Worm (Caenorhabditis elegans) whole organism, young adult: Measurements from ENCODE around the gene C17H12.6.

Experiments used
- C06A6.2 ChIP-seq: fragments of 200-800 bp; sonication (Bioruptor generic); conservative IDR thresholded peaks from 2 replicates; pipeline ENCODE4 v1.3.6; 2022; ENCODE audit warnings: missing genetic modification characterization, missing compliant biosample characterization
- F33H1.4 ChIP-seq: fragments of 200-800 bp; sonication (Bioruptor generic); IDR thresholded peaks from 2 replicates; pipeline ENCODE4 v1.3.6; 2022; ENCODE audit warnings: missing genetic modification reagents, missing genetic modification characterization, missing compliant biosample characterization
- F57A8.1 ChIP-seq: fragments of 200-800 bp; sonication (Bioruptor generic); optimal IDR thresholded peaks from 2 replicates; lab custom pipeline; 2018; ENCODE audit warnings: mild to moderate bottlenecking, missing genetic modification characterization, moderate library complexity, missing compliant biosample characterization
- K12H6.12 ChIP-seq: fragments of 200-800 bp; sonication (Bioruptor generic); optimal IDR thresholded peaks from 2 replicates; lab custom pipeline; 2018; ENCODE audit warnings: mild to moderate bottlenecking, missing genetic modification characterization, missing compliant biosample characterization
- T07F8.4 ChIP-seq: sonication (generic microtip); optimal IDR thresholded peaks from 2 replicates; lab custom pipeline; 2016; ENCODE audit warnings: mild to moderate bottlenecking, missing genetic modification characterization, moderate library complexity, missing compliant biosample characterization
- Y53G8AR.9 ChIP-seq: fragments of 200-800 bp; sonication (Bioruptor generic); conservative IDR thresholded peaks from 2 replicates; pipeline ENCODE4 v1.3.6; 2022; ENCODE audit warnings: missing genetic modification reagents, missing genetic modification characterization, missing compliant biosample characterization
- Y95B8A.8 ChIP-seq: fragments of 200-800 bp; sonication (Bioruptor generic); IDR thresholded peaks from 2 replicates; pipeline ENCODE4 v1.3.6; 2022; ENCODE audit warnings: missing genetic modification reagents, missing genetic modification characterization, missing compliant biosample characterization
- aptf-3 ChIP-seq: fragments of 200-800 bp; sonication (Bioruptor generic); IDR thresholded peaks from 2 replicates; pipeline ENCODE4 v1.3.6; 2022; ENCODE audit warnings: missing genetic modification characterization, missing compliant biosample characterization
- attf-6 ChIP-seq: fragments of 200-800 bp; sonication (Bioruptor generic); IDR thresholded peaks from 2 replicates; pipeline ENCODE4 v1.3.6; 2022; ENCODE audit warnings: missing genetic modification reagents, missing genetic modification characterization, missing compliant biosample characterization
- ccch-3 ChIP-seq: fragments of 200-800 bp; sonication (Bioruptor generic); optimal IDR thresholded peaks from 2 replicates; lab custom pipeline; 2018; ENCODE audit warnings: mild to moderate bottlenecking, missing genetic modification characterization, missing compliant biosample characterization
- ceh-40 ChIP-seq: fragments of 200-800 bp; sonication (Bioruptor generic); IDR thresholded peaks from 2 replicates; pipeline ENCODE4 v1.3.6; 2022; ENCODE audit warnings: missing genetic modification characterization, missing compliant biosample characterization
- ceh-91 ChIP-seq: fragments of 200-800 bp; sonication (Bioruptor generic); IDR thresholded peaks from 2 replicates; pipeline ENCODE4 v1.3.6; 2022; ENCODE audit warnings: missing genetic modification reagents, missing genetic modification characterization, missing compliant biosample characterization
- dox-1 ChIP-seq: fragments of 200-800 bp; sonication (Bioruptor generic); IDR thresholded peaks from 2 replicates; pipeline ENCODE4 v1.3.6; 2022; ENCODE audit warnings: missing genetic modification reagents, missing genetic modification characterization, missing compliant biosample characterization
- dpff-1 ChIP-seq: sonication (generic microtip); optimal IDR thresholded peaks from 2 replicates; lab custom pipeline; 2017; ENCODE audit warnings: mild to moderate bottlenecking, missing genetic modification characterization, missing compliant biosample characterization
- egrh-3 ChIP-seq: fragments of 200-800 bp; sonication (Bioruptor generic); IDR thresholded peaks from 2 replicates; pipeline ENCODE4 v1.3.6; 2022; ENCODE audit warnings: missing genetic modification reagents, missing genetic modification characterization, missing compliant biosample characterization
- ets-4 ChIP-seq: fragments of 200-800 bp; sonication (Bioruptor generic); optimal IDR thresholded peaks from 2 replicates; lab custom pipeline; 2018; ENCODE audit warnings: mild to moderate bottlenecking, missing genetic modification characterization, missing compliant biosample characterization
- gei-17 ChIP-seq: fragments of 200-800 bp; sonication (Bioruptor generic); optimal IDR thresholded peaks from 2 replicates; lab custom pipeline; 2018; ENCODE audit warnings: mild to moderate bottlenecking, missing genetic modification characterization, missing compliant biosample characterization
- hlh-12 ChIP-seq: sonication (generic microtip); optimal IDR thresholded peaks from 2 replicates; lab custom pipeline; 2016; ENCODE audit warnings: missing genetic modification characterization, missing compliant biosample characterization
- hrde-1 ChIP-seq: sonication (generic microtip); optimal IDR thresholded peaks from 2 replicates; lab custom pipeline; 2016; ENCODE audit warnings: missing genetic modification characterization, mild to moderate bottlenecking, missing compliant biosample characterization, moderate library complexity, missing genotype, missing genetic modification reagents, borderline replicate concordance
- let-607 ChIP-seq, 2 experiments: fragments of 200-800 bp in 1 of 2; sonication (Bioruptor generic) in 1 of 2; sonication (generic microtip) in 1 of 2; optimal IDR thresholded peaks; 2 replicates each; lab custom pipeline; 2016 to 2018; ENCODE audit warnings: mild to moderate bottlenecking in 2 of 2, missing compliant biosample characterization in 2 of 2, missing genetic modification characterization in 2 of 2, moderate library complexity in 2 of 2, missing genotype in 1 of 2
- lin-26 ChIP-seq: fragments of 200-800 bp; sonication (Bioruptor generic); IDR thresholded peaks from 2 replicates; pipeline ENCODE4 v1.3.6; 2022; ENCODE audit warnings: missing genetic modification reagents, missing genetic modification characterization, missing compliant biosample characterization
- lin-54 ChIP-seq: fragments of 200-800 bp; sonication (Bioruptor generic); optimal IDR thresholded peaks from 2 replicates; lab custom pipeline; 2018; ENCODE audit warnings: mild to moderate bottlenecking, missing genetic modification characterization, missing compliant biosample characterization
- lsl-1 ChIP-seq: fragments of 200-800 bp; sonication (Bioruptor generic); optimal IDR thresholded peaks from 2 replicates; lab custom pipeline; 2018; ENCODE audit warnings: mild to moderate bottlenecking, missing genetic modification characterization, moderate library complexity, missing compliant biosample characterization
- madf-10 ChIP-seq: sonication (generic microtip); optimal IDR thresholded peaks from 2 replicates; lab custom pipeline; 2016; ENCODE audit warnings: mild to moderate bottlenecking, missing genetic modification characterization, missing compliant biosample characterization
- mel-28 ChIP-seq: sonication (generic microtip); optimal IDR thresholded peaks from 2 replicates; lab custom pipeline; 2016; ENCODE audit warnings: borderline replicate concordance, mild to moderate bottlenecking, missing genetic modification characterization, missing compliant biosample characterization
- nhr-90 ChIP-seq: sonication (generic microtip); optimal IDR thresholded peaks from 2 replicates; lab custom pipeline; 2016; ENCODE audit warnings: missing genotype, mild to moderate bottlenecking, missing genetic modification characterization, missing compliant biosample characterization
- rcor-1 ChIP-seq: fragments of 200-800 bp; sonication (Bioruptor generic); IDR thresholded peaks from 2 replicates; pipeline ENCODE4 v1.3.6; 2022; ENCODE audit warnings: missing genetic modification reagents, missing genetic modification characterization, missing compliant biosample characterization
- repo-1 ChIP-seq: sonication (generic microtip); optimal IDR thresholded peaks from 2 replicates; lab custom pipeline; 2017; ENCODE audit warnings: mild to moderate bottlenecking, missing genetic modification characterization, missing compliant biosample characterization
- sea-2 ChIP-seq: fragments of 200-800 bp; sonication (Bioruptor generic); IDR thresholded peaks from 2 replicates; pipeline ENCODE4 v1.3.6; 2022; ENCODE audit warnings: missing genetic modification characterization, missing compliant biosample characterization
- snpc-3.4 ChIP-seq: sonication (generic microtip); optimal IDR thresholded peaks from 2 replicates; lab custom pipeline; 2017; ENCODE audit warnings: missing genetic modification characterization, mild to moderate bottlenecking, missing compliant biosample characterization, antibody characterized with exemption, moderate library complexity, missing genotype, missing genetic modification reagents
- snpc-4 ChIP-seq, 5 experiments: fragments of 150-350 bp in 1 of 5; sonication (generic microtip) in 4 of 5; optimal IDR thresholded peaks; 2 replicates each; lab custom pipeline; 2014 to 2018; ENCODE audit warnings: missing genetic modification characterization in 5 of 5, missing biosample characterization in 3 of 5, antibody characterized with exemption in 2 of 5, mild to moderate bottlenecking in 2 of 5, missing compliant biosample characterization in 2 of 5, missing genotype in 2 of 5, moderate library complexity in 2 of 5, missing genetic modification reagents in 1 of 5
- somi-1 ChIP-seq: fragments of 200-800 bp; sonication (Bioruptor generic); optimal IDR thresholded peaks from 2 replicates; lab custom pipeline; 2018; ENCODE audit warnings: mild to moderate bottlenecking, missing genetic modification characterization, missing compliant biosample characterization
- tbx-9 ChIP-seq: sonication (generic microtip); optimal IDR thresholded peaks from 2 replicates; lab custom pipeline; 2016; ENCODE audit warnings: borderline replicate concordance, missing genetic modification characterization, inconsistent platforms, missing compliant biosample characterization
- ztf-28 ChIP-seq: fragments of 200-800 bp; sonication (Bioruptor generic); IDR thresholded peaks from 2 replicates; pipeline ENCODE4 v1.3.6; 2022; ENCODE audit warnings: missing genetic modification reagents, missing genetic modification characterization, missing compliant biosample characterization

C17H12.6 gene

ce11 chrIV:6839091-6839522, 16.8 kb upstream of the C17H12.6 start (continued):
- TF ChIP-seq egrh-3 (GFP tag; lab: Robert Waterston, UW) = no peak
- no peak for TF ChIP-seq C06A6.2 (GFP tag; lab: Robert Waterston, UW)
- TF ChIP-seq dox-1 (GFP tag; lab: Robert Waterston, UW) = no peak; the same call in 1 of the 2 replicates
- TF ChIP-seq ceh-91 = no peak
- TF ChIP-seq madf-10 (tag; lab: Kevin White, UChicago) = peak; percentile 48
- TF ChIP-seq snpc-3.4 (tag; lab: Kevin White, UChicago) = no peak
- peak; percentile 78 for TF ChIP-seq somi-1
- no peak for TF ChIP-seq hrde-1
- peak in 1 of 2 experiments; percentile 62 for TF ChIP-seq let-607 (tag; optimal IDR thresholded peaks at IDR 0.05; lab: Kevin White, UChicago)
- no peak for TF ChIP-seq snpc-4 (GFP tag; optimal IDR thresholded peaks at IDR 0.05; lab: Kevin White, UChicago)
- TF ChIP-seq snpc-4 (tag; optimal IDR thresholded peaks at IDR 0.05; lab: Kevin White, UChicago) = peak in 2 of 4 experiments; percentile 31 to 47
- TF ChIP-seq, all 124 proteins: peak for 28

ce11 chrIV:6836769-6837168, 14.5 kb upstream of the C17H12.6 start:
- TF ChIP-seq attf-6 (GFP tag; lab: Robert Waterston, UW) = no peak
- TF ChIP-seq ztf-28 (GFP tag; lab: Robert Waterston, UW) = no peak
- TF ChIP-seq dpff-1 (tag; lab: Kevin White, UChicago) = no peak
- TF ChIP-seq tbx-9 (tag; lab: Kevin White, UChicago) = no peak
- no peak for TF ChIP-seq egrh-3 (GFP tag; lab: Robert Waterston, UW)
- TF ChIP-seq repo-1 (tag; lab: Kevin White, UChicago) = no peak
- no peak for TF ChIP-seq T07F8.4 (tag; lab: Kevin White, UChicago)

ce11 chrIV:6834705-6835104, 12.4 kb upstream of the C17H12.6 start:
- TF ChIP-seq ceh-40 (GFP tag; lab: Robert Waterston, UW) = no peak
- TF ChIP-seq gei-17 (GFP tag; lab: Kevin White, UChicago) = no peak
- TF ChIP-seq rcor-1 = no peak
- TF ChIP-seq K12H6.12 (tag; lab: Kevin White, UChicago) = no peak
- TF ChIP-seq dpff-1 (tag; lab: Kevin White, UChicago) = no peak
- no peak for TF ChIP-seq Y95B8A.8 (GFP tag; lab: Robert Waterston, UW)
- TF ChIP-seq ccch-3 = no peak
- TF ChIP-seq F57A8.1 (GFP tag; lab: Kevin White, UChicago) = no peak
- TF ChIP-seq lin-26 (GFP tag; lab: Robert Waterston, UW) = no peak
- no peak for TF ChIP-seq dox-1 (GFP tag; lab: Robert Waterston, UW)
- no peak for TF ChIP-seq sea-2 (GFP tag; lab: Robert Waterston, UW)
- TF ChIP-seq nhr-90 (tag; lab: Kevin White, UChicago) = no peak
- no peak for TF ChIP-seq Y53G8AR.9 (GFP tag; lab: Robert Waterston, UW)
- no peak for TF ChIP-seq lsl-1
- TF ChIP-seq aptf-3 = no peak
- TF ChIP-seq mel-28 = no peak

- no peak for TF ChIP-seq ets-4 (GFP tag; lab: Kevin White, UChicago)
- no peak for TF ChIP-seq madf-10 (tag; lab: Kevin White, UChicago)
- no peak for TF ChIP-seq F33H1.4 (GFP tag; lab: Robert Waterston, UW)
- TF ChIP-seq hlh-12 (tag; lab: Kevin White, UChicago) = no peak
- no peak for TF ChIP-seq let-607 (tag; optimal IDR thresholded peaks at IDR 0.05; lab: Kevin White, UChicago)
- TF ChIP-seq lin-54 = no peak
These were observed 11.3 kb upstream of the C17H12.6 start for ce11 chrIV:6833617-6834016.
